Fruit fly (Drosophila melanogaster): ENCODE data around the gene CG12375.
A peak's percentile ranks its signal among the peaks of the same experiment; 100 is the strongest.

CG12375 gene

DNA sequence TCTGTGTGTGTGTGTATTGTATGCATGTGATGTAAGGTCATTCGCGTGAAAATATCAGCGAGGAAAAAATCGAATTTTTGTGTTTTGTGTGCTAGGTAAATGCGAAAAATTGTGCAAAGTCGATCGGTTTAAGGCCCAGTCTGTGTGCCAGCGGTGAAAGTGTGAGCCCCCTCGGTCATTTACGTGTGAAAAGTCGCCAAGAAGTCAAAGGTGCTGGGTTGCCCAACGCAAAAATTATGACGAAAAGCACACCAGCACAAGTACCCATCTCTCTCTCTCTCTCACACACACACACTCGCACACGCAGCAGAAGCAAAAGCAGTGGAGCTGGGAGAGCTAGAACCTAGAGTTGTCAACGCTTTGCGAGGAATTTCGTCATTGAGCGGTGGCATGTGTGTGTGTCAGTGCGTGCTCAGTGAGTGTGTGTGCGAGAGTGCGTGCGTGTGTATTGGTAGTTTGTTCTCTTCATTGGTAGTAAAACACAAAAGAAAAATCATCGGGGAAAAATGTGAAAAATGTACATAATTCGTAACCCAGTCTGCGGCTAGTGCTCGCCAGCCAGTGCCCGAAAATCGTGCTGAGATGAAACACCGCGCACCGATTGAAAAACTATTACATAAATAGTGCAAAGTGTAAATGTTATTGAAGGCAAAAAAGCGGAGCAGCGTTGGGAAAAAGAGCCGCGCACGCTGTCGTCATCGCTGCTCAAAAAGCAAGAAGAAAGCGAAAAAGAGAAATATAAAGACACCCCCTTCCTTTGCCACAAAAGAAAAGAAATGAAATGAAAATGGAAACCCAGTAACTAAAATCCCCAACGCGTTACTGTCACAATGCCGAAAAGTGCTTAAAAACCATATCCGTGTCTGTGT is 43.0 kb downstream of the CG12375 start (continued):
- TF ChIP-seq Dbx (GFP tag; IDR thresholded peaks at IDR 0.05) (0 out of 3 replicates have a peak, but pooled peaks have one; percentile 43), Rfx (GFP tag; IDR thresholded peaks at IDR 0.05) (no peak; the same call in 1 of the 2 replicates), Chrac-16 (GFP tag; optimal IDR thresholded peaks at IDR 0.05) (no peak), CG1529 (GFP tag; optimal IDR thresholded peaks at IDR 0.05) (no peak), cwo (GFP tag; optimal IDR thresholded peaks at IDR 0.05) (peak; percentile 23), sr (GFP tag; IDR thresholded peaks at IDR 0.05) (no peak; the same call in 2 of the 3 replicates), CG11085 (GFP tag; IDR thresholded peaks at IDR 0.05) (no peak), D19A (tag; optimal IDR thresholded peaks at IDR 0.05) (peak; percentile 16), trh (GFP tag; optimal IDR thresholded peaks at IDR 0.05) (no peak), ind (GFP tag; optimal IDR thresholded peaks at IDR 0.05) (no peak), h (optimal IDR thresholded peaks at IDR 0.05) (no peak), Hr78 (GFP tag; optimal IDR thresholded peaks at IDR 0.05) (peak in 1 of 2 experiments; percentile 94), Hey (tag; optimal IDR thresholded peaks at IDR 0.05) (no peak), CG17829 (tag; optimal IDR thresholded peaks at IDR 0.05) (peak; percentile 13), Lhr (GFP tag; optimal IDR thresholded peaks at IDR 0.05) (no peak), chinmo (GFP tag; IDR thresholded peaks at IDR 0.05; ENCODE audit: partially characterized antibody) (0 out of 4 replicates have a peak, but pooled peaks have one; percentile 51), CG1233 (GFP tag; optimal IDR thresholded peaks at IDR 0.05) (no peak), jigr1 (GFP tag; IDR thresholded peaks at IDR 0.05) (no peak), maf-S (GFP tag; optimal IDR thresholded peaks at IDR 0.05) (no peak), her (GFP tag; optimal IDR thresholded peaks at IDR 0.05) (no peak), vnd (GFP tag; IDR thresholded peaks at IDR 0.05; ENCODE audit: partially characterized antibody) (no peak), CG6854 (GFP tag; optimal IDR thresholded peaks at IDR 0.05) (no peak), cato (GFP tag; optimal IDR thresholded peaks at IDR 0.05; ENCODE audit: borderline replicate concordance) (no peak), CG15269 (tag; optimal IDR thresholded peaks at IDR 0.05) (no peak), amos (GFP tag; IDR thresholded peaks at IDR 0.05; ENCODE audit: partially characterized antibody) (no peak; the same call in 1 of the 2 replicates), Mad (GFP tag; optimal IDR thresholded peaks at IDR 0.05) (no peak), Elba2 (GFP tag; optimal IDR thresholded peaks at IDR 0.05) (no peak), CG18619 (GFP tag; optimal IDR thresholded peaks at IDR 0.05) (no peak), CG10959 (GFP tag; IDR thresholded peaks at IDR 0.05) (no peak), hth (optimal IDR thresholded peaks at IDR 0.05) (no peak), dmrt99B (tag; optimal IDR thresholded peaks at IDR 0.05) (no peak), CG17568 (GFP tag; optimal IDR thresholded peaks at IDR 0.05) (no peak), CG17328 (GFP tag; IDR thresholded peaks at IDR 0.05) (no peak), CG15073 (GFP tag; optimal IDR thresholded peaks at IDR 0.05) (no peak), CG13894 (tag; optimal IDR thresholded peaks at IDR 0.05) (peak; percentile 44), Vsx1 (GFP tag; optimal IDR thresholded peaks at IDR 0.05) (no peak), sqz (GFP tag; optimal IDR thresholded peaks at IDR 0.05) (no peak), cas (GFP tag; IDR thresholded peaks at IDR 0.05) (no peak), Dip3 (GFP tag; optimal IDR thresholded peaks at IDR 0.05) (no peak), CG6175 (GFP tag; IDR thresholded peaks at IDR 0.05) (no peak), Atf-2 (GFP tag; optimal IDR thresholded peaks at IDR 0.05) (no peak), Ravus (GFP tag; IDR thresholded peaks at IDR 0.05) (no peak), Lpt (GFP tag; optimal IDR thresholded peaks at IDR 0.05) (no peak), B-H2 (GFP tag; optimal IDR thresholded peaks at IDR 0.05) (no peak), klu (GFP tag; IDR thresholded peaks at IDR 0.05) (no peak), CG7745 (tag; optimal IDR thresholded peaks at IDR 0.05) (no peak), pnt (GFP tag; optimal IDR thresholded peaks at IDR 0.05) (no peak), CG11093 (GFP tag; IDR thresholded peaks at IDR 0.05) (no peak), Meics (GFP tag; optimal IDR thresholded peaks at IDR 0.05) (peak; percentile 22), twi (tag; optimal IDR thresholded peaks at IDR 0.05) (no peak)
